Worm (Caenorhabditis elegans): ENCODE results near the gene nex-1.

DNA sequence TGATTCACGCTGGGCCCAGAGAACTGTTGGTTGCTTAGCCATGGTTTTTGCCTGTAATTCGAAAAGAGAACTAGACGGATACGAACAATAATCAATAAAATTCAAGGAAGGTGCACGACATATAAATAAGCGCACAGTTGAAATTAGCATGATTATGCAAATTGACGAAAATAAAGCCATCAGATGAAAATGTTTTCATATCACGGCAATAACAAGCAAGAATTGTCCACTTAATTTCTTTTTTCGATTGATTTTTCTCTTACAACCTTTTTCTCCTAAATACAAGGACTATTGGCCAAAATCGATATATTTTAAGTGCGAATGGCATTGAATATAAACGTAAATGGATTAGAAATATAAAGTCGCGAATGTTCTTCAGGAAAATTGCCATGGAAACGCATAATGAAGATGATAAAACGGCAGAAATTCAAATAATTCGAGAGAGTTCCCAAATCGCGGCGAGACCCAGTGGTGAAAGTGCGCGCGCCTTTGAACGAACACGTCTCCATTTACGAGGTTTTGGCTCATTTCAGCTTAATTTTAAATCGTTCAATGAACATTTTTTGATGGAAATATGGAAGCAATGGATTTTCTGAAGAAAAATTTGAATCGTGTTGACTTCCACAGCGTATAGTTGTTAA is 49.4 kb downstream of the nex-1 start, which contains the start of the genes daf-41 and toc-1:
- no peak for TF ChIP-seq aha-1 (tag; optimal IDR thresholded peaks at IDR 0.05)
- TF ChIP-seq mdl-1 (tag; optimal IDR thresholded peaks at IDR 0.05), result peak in 1 of 2 experiments; percentile 24
- no peak for TF ChIP-seq nhr-84 (tag; optimal IDR thresholded peaks at IDR 0.05)
- peak; percentile 72 for TF ChIP-seq blmp-1 (tag; optimal IDR thresholded peaks at IDR 0.05)
- no peak for TF ChIP-seq elt-2 (tag; optimal IDR thresholded peaks at IDR 0.05)

Data from whole organism, L1 larva.